Fruit fly (Drosophila melanogaster): ENCODE data around the gene inaE.

inaE gene

DNA sequence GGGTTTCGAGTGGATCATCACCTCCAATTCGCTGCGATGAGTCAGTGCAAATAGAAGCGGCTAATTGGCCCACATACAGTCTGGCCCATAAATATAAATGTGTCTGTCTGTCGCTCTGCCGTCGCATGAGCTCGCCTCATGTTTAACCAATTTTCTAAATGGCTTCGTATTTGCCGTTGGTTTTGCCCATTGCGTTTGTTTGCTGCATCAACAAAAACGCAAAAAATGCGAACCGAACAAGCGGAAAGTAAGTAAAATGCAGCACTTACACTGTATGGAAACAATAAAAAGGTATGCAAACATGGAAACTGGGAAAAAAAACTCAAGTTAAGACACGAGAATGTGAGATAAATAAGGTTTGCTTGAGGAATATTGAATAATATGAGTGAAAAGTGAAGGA, 60.0 kb downstream of the inaE start:
- no peak for TF ChIP-seq CG33017 (tag; optimal IDR thresholded peaks at IDR 0.05)
- TF ChIP-seq bab1 (GFP tag; optimal IDR thresholded peaks at IDR 0.05), result peak; percentile 16
- no peak for TF ChIP-seq CG12768 (GFP tag; optimal IDR thresholded peaks at IDR 0.05)
- TF ChIP-seq tj (GFP tag; optimal IDR thresholded peaks at IDR 0.05), result peak; percentile 92

DNA sequence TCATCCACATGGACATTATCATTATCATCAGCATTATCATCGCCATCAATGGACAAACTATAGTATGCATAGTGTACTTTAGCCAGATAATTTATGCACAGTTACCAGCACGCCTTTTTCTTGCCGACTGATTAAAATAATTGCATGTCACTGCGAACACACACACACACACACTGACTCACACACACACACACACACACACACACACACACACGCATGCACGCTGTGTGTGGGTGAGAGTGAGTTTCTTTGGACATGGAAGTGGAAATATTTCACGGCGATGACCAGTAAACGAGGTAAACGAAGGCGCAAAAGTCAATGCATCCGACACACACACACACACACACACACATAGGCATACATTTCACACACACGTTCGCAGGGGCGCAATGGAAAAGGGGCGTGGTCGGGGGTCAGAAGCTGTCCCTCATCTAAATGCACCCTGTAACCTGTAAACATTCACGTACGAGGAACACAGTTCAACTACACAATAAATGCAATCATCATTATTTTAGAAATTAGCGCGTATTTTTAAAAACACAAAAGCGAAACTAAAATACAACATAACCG, 60.9 kb downstream of the inaE start:
- TF ChIP-seq CG12768 (GFP tag; optimal IDR thresholded peaks at IDR 0.05), result peak; percentile 24
- no peak for TF ChIP-seq Crg-1 (GFP tag; optimal IDR thresholded peaks at IDR 0.05)
- peak; percentile 23 for TF ChIP-seq bab1 (GFP tag; optimal IDR thresholded peaks at IDR 0.05)
- no peak for TF ChIP-seq CG1620 (GFP tag; optimal IDR thresholded peaks at IDR 0.05)
- no peak for TF ChIP-seq Clk (GFP tag; optimal IDR thresholded peaks at IDR 0.05)
- no peak for TF ChIP-seq Hr96 (GFP tag; optimal IDR thresholded peaks at IDR 0.05)
- peak; percentile 11 for TF ChIP-seq CG14711 (tag; optimal IDR thresholded peaks at IDR 0.05)
- no peak for TF ChIP-seq pad (GFP tag; optimal IDR thresholded peaks at IDR 0.05)
- no peak for TF ChIP-seq CG5204 (GFP tag; optimal IDR thresholded peaks at IDR 0.05)
- TF ChIP-seq cic (GFP tag; optimal IDR thresholded peaks at IDR 0.05), result peak; percentile 64
- no peak for TF ChIP-seq CG33017 (tag; optimal IDR thresholded peaks at IDR 0.05)
- no peak for TF ChIP-seq toe (GFP tag; optimal IDR thresholded peaks at IDR 0.05)
- TF ChIP-seq tj (GFP tag; optimal IDR thresholded peaks at IDR 0.05), result no peak
- peak; percentile 26 for TF ChIP-seq CG7101 (tag; optimal IDR thresholded peaks at IDR 0.05)
- peak; percentile 43 for TF ChIP-seq Mnt (GFP tag; optimal IDR thresholded peaks at IDR 0.05)
- no peak for TF ChIP-seq CG7045 (GFP tag; optimal IDR thresholded peaks at IDR 0.05)
- TF ChIP-seq ovo (GFP tag; optimal IDR thresholded peaks at IDR 0.05), result peak; percentile 34
- TF ChIP-seq cnc (optimal IDR thresholded peaks at IDR 0.05), result peak; percentile 81 to 85
- peak; percentile 40 for TF ChIP-seq kay (GFP tag; ENCODE audit: borderline replicate concordance)

- TF ChIP-seq cnc (optimal IDR thresholded peaks at IDR 0.05) (no peak), ovo (GFP tag; optimal IDR thresholded peaks at IDR 0.05) (no peak), CG12768 (GFP tag; optimal IDR thresholded peaks at IDR 0.05) (no peak), pad (GFP tag; optimal IDR thresholded peaks at IDR 0.05) (peak; percentile 53), Clk (GFP tag; optimal IDR thresholded peaks at IDR 0.05) (no peak), Hr96 (GFP tag; optimal IDR thresholded peaks at IDR 0.05) (no peak), tj (GFP tag; optimal IDR thresholded peaks at IDR 0.05) (peak; percentile 31), kay (GFP tag; ENCODE audit: borderline replicate concordance) (no peak), Crg-1 (GFP tag; optimal IDR thresholded peaks at IDR 0.05) (peak; percentile 65), Mnt (GFP tag; optimal IDR thresholded peaks at IDR 0.05) (peak; percentile 69), CG7045 (GFP tag; optimal IDR thresholded peaks at IDR 0.05) (no peak), CG7101 (tag; optimal IDR thresholded peaks at IDR 0.05) (peak; percentile 76), CG1620 (GFP tag; optimal IDR thresholded peaks at IDR 0.05) (peak; percentile 75), CG5204 (GFP tag; optimal IDR thresholded peaks at IDR 0.05) (no peak), CG14711 (tag; optimal IDR thresholded peaks at IDR 0.05) (peak; percentile 53), CG11617 (GFP tag; optimal IDR thresholded peaks at IDR 0.05) (peak; percentile 36), CG33017 (tag; optimal IDR thresholded peaks at IDR 0.05) (peak; percentile 21), toe (GFP tag; optimal IDR thresholded peaks at IDR 0.05) (peak; percentile 14), bab1 (GFP tag; optimal IDR thresholded peaks at IDR 0.05) (peak; percentile 85), cic (GFP tag; optimal IDR thresholded peaks at IDR 0.05) (peak; percentile 41)
Observed at dm6 chrX:13845728-13846127, 62.2 kb downstream of the inaE start, which contains the start of gene AMPdeam. Gene AMPdeam, minus strand, starts transcription at chrX:13845866.

All from whole organism, adult.